Worm (Caenorhabditis elegans) whole organism, late embryonic: ENCODE results near the gene nse-4.

Experiments
- C38D4.7 ChIP-seq: fragments of 200-800 bp; sonication (Bioruptor generic); optimal IDR thresholded peaks from 2 replicates; lab custom pipeline; 2018; ENCODE audit warnings: mild to moderate bottlenecking, missing genetic modification characterization, moderate library complexity, missing compliant biosample characterization
- K09A11.1 ChIP-seq: sonication (generic microtip); optimal IDR thresholded peaks from 2 replicates; lab custom pipeline; 2017; ENCODE audit warnings: antibody characterized with exemption, mild to moderate bottlenecking, missing genetic modification characterization, missing compliant biosample characterization; ENCODE audit not compliant: insufficient read depth
- T23F11.4 ChIP-seq: fragments of 200-800 bp; sonication (Bioruptor generic); optimal IDR thresholded peaks from 2 replicates; lab custom pipeline; 2018; ENCODE audit warnings: mild to moderate bottlenecking, missing genetic modification characterization, missing compliant biosample characterization
- ahr-1 ChIP-seq: sonication (generic microtip); optimal IDR thresholded peaks from 2 replicates; lab custom pipeline; 2016; ENCODE audit warnings: missing genetic modification characterization, missing compliant biosample characterization
- ceh-2 ChIP-seq: sonication (generic microtip); optimal IDR thresholded peaks from 2 replicates; lab custom pipeline; 2016; ENCODE audit warnings: missing genotype, missing genetic modification characterization, missing compliant biosample characterization
- ceh-22 ChIP-seq: sonication (generic microtip); optimal IDR thresholded peaks from 2 replicates; lab custom pipeline; 2017; ENCODE audit warnings: missing biosample characterization, missing genetic modification characterization
- ceh-31 ChIP-seq: sonication (generic microtip); optimal IDR thresholded peaks from 2 replicates; lab custom pipeline; 2016; ENCODE audit warnings: missing genetic modification characterization, missing compliant biosample characterization
- ceh-34 ChIP-seq: sonication (generic microtip); optimal IDR thresholded peaks from 2 replicates; lab custom pipeline; 2016; ENCODE audit warnings: mild to moderate bottlenecking, missing genetic modification characterization, missing compliant biosample characterization
- ceh-45 ChIP-seq: fragments of 200-800 bp; sonication (Bioruptor generic); IDR thresholded peaks from 2 replicates; pipeline ENCODE4 v1.3.6; 2022; ENCODE audit warnings: missing genetic modification reagents, missing genetic modification characterization, missing compliant biosample characterization
- ceh-48 ChIP-seq: sonication (generic microtip); optimal IDR thresholded peaks from 2 replicates; lab custom pipeline; 2016; ENCODE audit warnings: missing genetic modification characterization, inconsistent platforms, missing compliant biosample characterization
- dmd-4 ChIP-seq: sonication (generic microtip); optimal IDR thresholded peaks from 2 replicates; lab custom pipeline; 2016; ENCODE audit warnings: borderline replicate concordance, missing genetic modification characterization, missing compliant biosample characterization
- dve-1 ChIP-seq: sonication (generic microtip); optimal IDR thresholded peaks from 2 replicates; lab custom pipeline; 2017; ENCODE audit warnings: antibody characterized with exemption, mild to moderate bottlenecking, missing genetic modification characterization, missing compliant biosample characterization
- elt-2 ChIP-seq: sonication (generic microtip); optimal IDR thresholded peaks from 2 replicates; lab custom pipeline; 2016; ENCODE audit warnings: missing genetic modification reagents, missing genetic modification characterization, missing compliant biosample characterization
- elt-4 ChIP-seq: sonication (generic microtip); optimal IDR thresholded peaks from 2 replicates; lab custom pipeline; 2016; ENCODE audit warnings: missing genetic modification characterization, missing compliant biosample characterization
- ets-4 ChIP-seq: sonication (generic microtip); optimal IDR thresholded peaks from 2 replicates; lab custom pipeline; 2016; ENCODE audit warnings: missing genetic modification characterization, missing compliant biosample characterization
- fax-1 ChIP-seq: sonication (generic microtip); optimal IDR thresholded peaks from 2 replicates; lab custom pipeline; 2016; ENCODE audit warnings: missing genotype, missing genetic modification characterization, missing compliant biosample characterization
- gmeb-2 ChIP-seq: sonication (generic microtip); optimal IDR thresholded peaks from 2 replicates; lab custom pipeline; 2016; ENCODE audit warnings: missing genetic modification characterization, inconsistent platforms, missing compliant biosample characterization
- hlh-15 ChIP-seq: sonication (generic microtip); optimal IDR thresholded peaks from 2 replicates; lab custom pipeline; 2016; ENCODE audit warnings: missing genetic modification characterization, missing compliant biosample characterization
- hlh-6 ChIP-seq: sonication (generic microtip); optimal IDR thresholded peaks from 2 replicates; lab custom pipeline; 2016; ENCODE audit warnings: missing genotype, missing genetic modification characterization, missing compliant biosample characterization
- madf-2 ChIP-seq: sonication (generic microtip); optimal IDR thresholded peaks from 2 replicates; lab custom pipeline; 2017; ENCODE audit warnings: missing genetic modification characterization, missing compliant biosample characterization
- nhr-232 ChIP-seq: sonication (generic microtip); optimal IDR thresholded peaks from 2 replicates; lab custom pipeline; 2016; ENCODE audit warnings: missing genetic modification characterization, missing compliant biosample characterization
- npax-4 ChIP-seq: sonication (generic microtip); optimal IDR thresholded peaks from 2 replicates; lab custom pipeline; 2016; ENCODE audit warnings: missing genetic modification characterization, missing compliant biosample characterization
- odd-2 ChIP-seq: sonication (generic microtip); optimal IDR thresholded peaks from 2 replicates; lab custom pipeline; 2017; ENCODE audit warnings: antibody characterized with exemption, mild to moderate bottlenecking, missing genetic modification characterization, missing compliant biosample characterization
- pha-4 ChIP-seq: fragments of 150-350 bp; optimal IDR thresholded peaks from 2 replicates; lab custom pipeline; 2018; ENCODE audit warnings: missing biosample characterization, missing genetic modification reagents, missing genetic modification characterization
- pqm-1 ChIP-seq: sonication (generic microtip); optimal IDR thresholded peaks from 2 replicates; lab custom pipeline; 2016; ENCODE audit warnings: missing genetic modification characterization, missing compliant biosample characterization
- pros-1 ChIP-seq: fragments of 150-350 bp; optimal IDR thresholded peaks from 2 replicates; lab custom pipeline; 2014; ENCODE audit warnings: missing biosample characterization, missing genetic modification reagents, missing genetic modification characterization
- ref-2 ChIP-seq: sonication (generic microtip); optimal IDR thresholded peaks from 2 replicates; lab custom pipeline; 2016; ENCODE audit warnings: missing genetic modification characterization, missing compliant biosample characterization
- rnt-1 ChIP-seq: sonication (generic microtip); optimal IDR thresholded peaks from 2 replicates; lab custom pipeline; 2016; ENCODE audit warnings: missing genetic modification characterization, missing compliant biosample characterization
- sdc-2 ChIP-seq: sonication (generic microtip); optimal IDR thresholded peaks from 2 replicates; lab custom pipeline; 2016; ENCODE audit warnings: missing genotype, missing genetic modification characterization, missing compliant biosample characterization
- syd-9 ChIP-seq: sonication (generic microtip); optimal IDR thresholded peaks from 2 replicates; lab custom pipeline; 2016; ENCODE audit warnings: mild to moderate bottlenecking, missing genetic modification characterization, moderate library complexity, missing compliant biosample characterization
- ttx-3 ChIP-seq: sonication (generic microtip); optimal IDR thresholded peaks from 2 replicates; lab custom pipeline; 2016; ENCODE audit warnings: missing genetic modification reagents, missing genetic modification characterization, missing compliant biosample characterization
- unc-3 ChIP-seq, 2 experiments: fragments of 200-800 bp in 1 of 2; sonication (Bioruptor generic) in 1 of 2; sonication (generic microtip) in 1 of 2; conservative IDR thresholded peaks in 1 of 2; optimal IDR thresholded peaks in 1 of 2; 2 replicates each; pipeline versions ENCODE4 v1.3.6 to Lab custom; 2016 to 2022; ENCODE audit warnings: missing compliant biosample characterization in 2 of 2, missing genetic modification characterization in 2 of 2, missing genetic modification reagents in 1 of 2
- unc-86 ChIP-seq: sonication (generic microtip); optimal IDR thresholded peaks from 2 replicates; lab custom pipeline; 2016; ENCODE audit warnings: missing genetic modification characterization, missing compliant biosample characterization
- ztf-16 ChIP-seq: sonication (generic microtip); optimal IDR thresholded peaks from 2 replicates; lab custom pipeline; 2017; ENCODE audit warnings: missing genetic modification characterization, missing compliant biosample characterization

nse-4 gene

DNA sequence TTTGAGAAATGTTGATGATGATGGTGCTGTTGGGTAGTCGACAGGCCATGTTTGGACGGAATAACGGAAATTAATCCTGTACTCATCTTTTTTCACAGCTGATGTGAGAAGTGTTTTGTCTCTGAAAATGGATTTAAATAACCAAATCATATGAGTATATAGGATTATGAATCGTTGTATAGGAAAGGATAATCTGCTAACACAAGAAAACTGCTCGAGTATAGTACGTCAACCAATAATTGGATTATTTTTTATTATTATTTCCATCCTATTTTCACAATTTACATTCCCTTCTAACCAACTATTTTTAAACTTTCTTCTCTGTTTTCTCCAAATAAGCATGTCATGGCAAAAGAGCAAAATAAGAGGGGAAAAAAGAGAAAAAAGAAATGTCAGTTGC lies 44.9 kb upstream of the nse-4 start:
- TF ChIP-seq K09A11.1 (tag; lab: Kevin White, UChicago) (no peak), gmeb-2 (tag; lab: Kevin White, UChicago) (no peak), dmd-4 (tag; lab: Kevin White, UChicago) (no peak), madf-2 (no peak)

DNA sequence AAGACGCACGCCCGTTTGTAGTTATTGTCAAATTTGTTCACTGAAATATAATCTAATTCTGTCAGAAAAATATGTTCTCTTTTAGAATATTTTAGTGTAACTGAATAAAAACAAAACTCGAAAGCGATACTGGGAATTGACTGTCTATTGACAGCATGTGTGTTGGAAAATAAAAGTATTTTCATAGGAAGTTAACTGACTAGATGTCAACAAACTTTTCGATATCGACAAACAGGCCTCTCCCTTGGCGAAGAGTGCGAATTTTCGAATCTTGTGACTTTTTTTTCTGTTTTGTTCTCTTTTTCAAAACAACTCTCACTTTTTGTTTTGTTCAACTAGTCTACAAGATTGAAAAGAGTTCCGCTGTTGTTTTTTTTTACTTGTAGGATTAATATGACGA lies 42.4 kb upstream of the nse-4 start:
- TF ChIP-seq T23F11.4, result no peak
- TF ChIP-seq ceh-22 (tag; lab: Kevin White, UChicago), result no peak
- no peak for TF ChIP-seq nhr-232 (tag; lab: Kevin White, UChicago)
- no peak for TF ChIP-seq unc-86 (tag; lab: Kevin White, UChicago)
- no peak for TF ChIP-seq npax-4
- TF ChIP-seq pqm-1 (tag; lab: Kevin White, UChicago), result no peak
- no peak for TF ChIP-seq dve-1 (tag; lab: Kevin White, UChicago)
- no peak for TF ChIP-seq fax-1 (tag; lab: Kevin White, UChicago)
- no peak for TF ChIP-seq sdc-2 (tag; lab: Kevin White, UChicago)
- TF ChIP-seq pha-4 (tag; lab: Kevin White, UChicago), result no peak
- no peak for TF ChIP-seq hlh-6 (tag; lab: Kevin White, UChicago)

DNA sequence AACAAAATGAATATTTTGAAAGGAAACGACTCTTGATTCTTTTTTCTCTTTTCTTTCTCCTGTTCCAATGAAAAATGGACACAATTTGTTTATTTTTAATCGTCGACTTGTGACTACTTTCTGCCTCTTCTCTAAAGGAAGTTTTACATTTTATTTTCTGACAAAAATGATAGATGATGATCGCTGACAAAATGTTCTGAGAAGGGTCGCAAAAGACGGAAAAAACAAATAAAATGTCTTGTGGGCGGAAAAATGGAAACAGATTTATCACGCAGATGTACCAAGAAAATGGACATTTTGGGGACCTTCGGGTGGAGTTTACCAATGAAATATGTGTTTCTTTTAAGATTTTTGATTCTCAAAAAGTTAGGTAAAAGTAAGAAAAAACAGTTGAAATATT lies 27.7 kb upstream of the nse-4 start:
- TF ChIP-seq ceh-2 (tag; lab: Kevin White, UChicago), result no peak
- TF ChIP-seq T23F11.4, result no peak
- no peak for TF ChIP-seq pros-1
- TF ChIP-seq ztf-16 (tag; lab: Kevin White, UChicago), result no peak
- TF ChIP-seq hlh-15, result no peak
- no peak for TF ChIP-seq ttx-3 (tag; lab: Kevin White, UChicago)
- TF ChIP-seq ceh-31, result no peak
- no peak for TF ChIP-seq elt-4
- no peak for TF ChIP-seq pqm-1 (tag; lab: Kevin White, UChicago)
- TF ChIP-seq ahr-1, result no peak
- TF ChIP-seq elt-2 (tag; lab: Kevin White, UChicago), result no peak
- no peak for TF ChIP-seq odd-2 (tag; lab: Kevin White, UChicago)

DNA sequence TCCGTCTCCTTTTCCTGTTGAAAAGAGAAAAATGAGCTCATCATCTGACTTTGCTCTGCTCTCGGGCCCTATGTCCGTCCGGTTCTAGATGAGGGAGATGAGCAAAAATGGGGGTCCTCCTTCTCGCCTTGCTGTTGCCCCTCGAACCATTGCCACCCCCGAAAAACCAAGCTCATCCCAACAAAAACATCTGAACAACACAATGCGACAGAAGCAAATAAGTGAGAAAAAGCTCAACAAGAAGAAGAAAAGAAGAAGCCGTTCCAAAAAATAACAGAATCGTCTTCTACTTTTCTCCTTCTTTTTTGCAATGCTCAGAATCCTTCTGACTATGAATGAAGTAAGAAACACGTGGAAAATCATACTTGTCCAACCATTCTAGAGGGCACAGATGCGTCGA lies 24.8 kb upstream of the nse-4 start:
- no peak for TF ChIP-seq ttx-3 (tag; lab: Kevin White, UChicago)
- no peak for TF ChIP-seq madf-2

DNA sequence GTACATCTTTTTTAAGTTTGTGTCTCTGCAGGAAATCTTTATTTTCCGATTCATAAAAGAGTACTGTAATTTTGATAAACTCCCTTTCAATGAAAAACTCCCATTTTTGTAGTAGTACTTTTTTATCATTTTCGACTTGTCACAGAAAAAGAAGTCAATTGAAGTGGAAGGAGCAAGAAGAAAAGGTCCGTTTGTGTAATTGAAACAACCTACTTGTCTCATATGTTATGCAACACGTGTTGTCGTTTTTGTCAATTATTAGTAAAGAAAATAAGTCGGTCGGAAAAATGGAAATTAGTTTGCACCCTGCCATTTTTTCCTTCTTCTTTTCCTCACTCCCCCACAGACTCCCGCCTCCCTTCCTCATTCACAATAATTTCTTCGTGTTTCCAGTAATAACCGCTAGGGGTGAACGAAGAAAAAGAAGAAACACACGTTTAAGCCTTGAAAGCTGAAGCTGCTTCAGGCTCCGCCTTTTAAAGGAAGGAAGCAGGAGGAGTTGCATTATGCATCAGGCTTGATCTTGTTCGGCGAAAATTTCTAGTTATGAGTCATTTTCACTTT lies 21.9 kb upstream of the nse-4 start:
- TF ChIP-seq ceh-45 (GFP tag; lab: Robert Waterston, UW), result no peak
- no peak for TF ChIP-seq ref-2 (tag; lab: Kevin White, UChicago)
- no peak for TF ChIP-seq rnt-1 (tag; lab: Kevin White, UChicago)
- no peak for TF ChIP-seq C38D4.7 (GFP tag; lab: Kevin White, UChicago)
- no peak for TF ChIP-seq syd-9 (tag; lab: Kevin White, UChicago)

- TF ChIP-seq ceh-34 (tag; lab: Kevin White, UChicago) (no peak), npax-4 (no peak), ets-4 (no peak), unc-3 (GFP tag; conservative IDR thresholded peaks at IDR 0.05; lab: Robert Waterston, UW) (no peak), unc-3 (tag; optimal IDR thresholded peaks at IDR 0.05; lab: Kevin White, UChicago) (no peak), elt-2 (tag; lab: Kevin White, UChicago) (no peak), ceh-48 (tag; lab: Kevin White, UChicago) (no peak), ttx-3 (tag; lab: Kevin White, UChicago) (no peak), sdc-2 (tag; lab: Kevin White, UChicago) (no peak), pros-1 (no peak)
Observed at ce11 chrIV:11459684-11460083, 21.0 kb upstream of the nse-4 start, which contains the start of gene npr-3. Gene npr-3 (plus strand): TSS chrIV:11459984.
